Fruit fly (Drosophila melanogaster) whole organism, embryonic: Measurements from ENCODE around the gene mRpL32.

Source experiments
- Bgb ChIP-seq: fragments of 200-800 bp; sonication (Bioruptor generic); IDR thresholded peaks from 2 replicates; pipeline ENCODE4 v1.3.6; 2022; ENCODE audit warnings: missing biosample characterization, missing genetic modification characterization; ENCODE audit not compliant: partially characterized antibody
- CG17802 ChIP-seq: fragments of 200-800 bp; sonication (Bioruptor generic); optimal IDR thresholded peaks from 2 replicates; lab custom pipeline; 2018; ENCODE audit warnings: missing biosample characterization, mild to moderate bottlenecking, missing genetic modification characterization, moderate library complexity
- CG2116 ChIP-seq: fragments of 200-800 bp; sonication (Bioruptor generic); optimal IDR thresholded peaks from 3 replicates; lab custom pipeline; 2018; ENCODE audit warnings: missing biosample characterization, mild to moderate bottlenecking, missing genetic modification characterization
- CG30020 ChIP-seq: fragments of 200-800 bp; optimal IDR thresholded peaks from 2 replicates; lab custom pipeline; 2019; ENCODE audit warnings: missing biosample characterization, mild to moderate bottlenecking, missing genetic modification characterization, moderate library complexity
- CG32767 ChIP-seq: fragments of 200-800 bp; sonication (Bioruptor generic); IDR thresholded peaks from 2 replicates; pipeline ENCODE4 v1.3.6; 2022; ENCODE audit warnings: missing biosample characterization, missing genetic modification characterization
- CG3847 ChIP-seq: fragments of 200-800 bp; sonication (Bioruptor generic); IDR thresholded peaks from 2 replicates; pipeline ENCODE4 v1.3.6; 2022; ENCODE audit warnings: missing biosample characterization, missing genetic modification characterization
- CG5245 ChIP-seq: fragments of 200-800 bp; sonication (Bioruptor generic); optimal IDR thresholded peaks from 3 replicates; lab custom pipeline; 2016; ENCODE audit warnings: missing biosample characterization, missing genetic modification characterization
- CG9215 ChIP-seq: fragments of 200-800 bp; sonication (Bioruptor generic); IDR thresholded peaks from 2 replicates; pipeline ENCODE4 v1.3.6; 2022; ENCODE audit warnings: missing biosample characterization, missing genetic modification characterization
- CG9609 ChIP-seq: fragments of 200-800 bp; sonication (Bioruptor generic); optimal IDR thresholded peaks from 3 replicates; lab custom pipeline; 2016; ENCODE audit warnings: missing biosample characterization, missing genetic modification characterization
- CHES-1-like ChIP-seq: fragments of 200-800 bp; sonication (Bioruptor generic); optimal IDR thresholded peaks from 2 replicates; lab custom pipeline; 2016; ENCODE audit warnings: missing biosample characterization, missing genetic modification characterization
- CTCF ChIP-seq: fragments of 200-800 bp; sonication (Bioruptor generic); optimal IDR thresholded peaks from 2 replicates; lab custom pipeline; 2017; ENCODE audit warnings: missing biosample characterization, mild to moderate bottlenecking, missing genetic modification characterization, moderate library complexity
- CkIIα-i1 ChIP-seq: fragments of 200-800 bp; sonication (Bioruptor generic); IDR thresholded peaks from 2 replicates; pipeline ENCODE4 v1.3.6; 2022; ENCODE audit warnings: missing biosample characterization, missing genetic modification characterization
- D19B ChIP-seq: fragments of 200-800 bp; sonication (Bioruptor generic); optimal IDR thresholded peaks from 2 replicates; lab custom pipeline; 2017; ENCODE audit warnings: missing biosample characterization, mild to moderate bottlenecking, missing genetic modification characterization
- Dad ChIP-seq: fragments of 200-800 bp; sonication (Bioruptor generic); optimal IDR thresholded peaks from 3 replicates; lab custom pipeline; 2016; ENCODE audit warnings: missing biosample characterization, missing genetic modification characterization
- Fer1 ChIP-seq: fragments of 200-800 bp; sonication (Bioruptor generic); optimal IDR thresholded peaks from 2 replicates; lab custom pipeline; 2017; ENCODE audit warnings: missing biosample characterization, mild to moderate bottlenecking, missing genetic modification characterization
- Fer3 ChIP-seq: fragments of 200-800 bp; sonication (Bioruptor generic); optimal IDR thresholded peaks from 2 replicates; lab custom pipeline; 2018; ENCODE audit warnings: missing biosample characterization, mild to moderate bottlenecking, missing genetic modification characterization, moderate library complexity
- H15 ChIP-seq: fragments of 200-800 bp; sonication (Bioruptor generic); IDR thresholded peaks from 3 replicates; pipeline ENCODE4 v1.3.6; 2022; ENCODE audit warnings: missing biosample characterization, missing genetic modification characterization
- Hand ChIP-seq: fragments of 200-800 bp; sonication (Bioruptor generic); optimal IDR thresholded peaks from 2 replicates; lab custom pipeline; 2017; ENCODE audit warnings: mild to moderate bottlenecking, missing biosample characterization, missing genetic modification reagents, missing genetic modification characterization
- Hsf ChIP-seq: fragments of 200-800 bp; sonication (Bioruptor generic); optimal IDR thresholded peaks from 3 replicates; lab custom pipeline; 2016; ENCODE audit warnings: missing biosample characterization, missing genetic modification characterization
- Lhr ChIP-seq: fragments of 200-800 bp; sonication (Bioruptor generic); optimal IDR thresholded peaks from 3 replicates; lab custom pipeline; 2017; ENCODE audit warnings: mild to moderate bottlenecking, missing biosample characterization, missing genetic modification reagents, missing genetic modification characterization
- Lpt ChIP-seq: fragments of >200 bp; optimal IDR thresholded peaks from 2 replicates; lab custom pipeline; 2018; ENCODE audit warnings: missing biosample characterization, missing genetic modification characterization
- MTF-1 ChIP-seq: fragments of 200-800 bp; sonication (Bioruptor generic); optimal IDR thresholded peaks from 2 replicates; lab custom pipeline; 2018; ENCODE audit warnings: missing biosample characterization, mild to moderate bottlenecking, missing genetic modification characterization, borderline replicate concordance
- Meics ChIP-seq: fragments of 200-800 bp; sonication (Bioruptor generic); optimal IDR thresholded peaks from 2 replicates; lab custom pipeline; 2017; ENCODE audit warnings: missing biosample characterization, mild to moderate bottlenecking, missing genetic modification characterization
- NC2β ChIP-seq: fragments of 200-800 bp; sonication (Bioruptor generic); optimal IDR thresholded peaks from 2 replicates; lab custom pipeline; 2016; ENCODE audit warnings: missing biosample characterization, missing genetic modification characterization
- NFAT ChIP-seq: fragments of 200-800 bp; sonication (Bioruptor generic); IDR thresholded peaks from 2 replicates; pipeline ENCODE4 v1.3.6; 2022; ENCODE audit warnings: missing biosample characterization, missing genetic modification characterization
- NK7.1 ChIP-seq: fragments of 200-800 bp; sonication (Bioruptor generic); optimal IDR thresholded peaks from 3 replicates; lab custom pipeline; 2016; ENCODE audit warnings: missing biosample characterization, missing genetic modification characterization
- Neu2 ChIP-seq: fragments of 200-800 bp; sonication (Bioruptor generic); optimal IDR thresholded peaks from 3 replicates; lab custom pipeline; 2016; ENCODE audit warnings: missing biosample characterization, missing genetic modification characterization, borderline replicate concordance
- NfI ChIP-seq: fragments of 200-800 bp; sonication (Bioruptor generic); optimal IDR thresholded peaks from 3 replicates; lab custom pipeline; 2018; ENCODE audit warnings: missing biosample characterization, mild to moderate bottlenecking, missing genetic modification characterization, moderate library complexity
- Spps ChIP-seq: fragments of 200-800 bp; sonication (Bioruptor generic); optimal IDR thresholded peaks from 2 replicates; lab custom pipeline; 2018; ENCODE audit warnings: missing biosample characterization, mild to moderate bottlenecking, missing genetic modification characterization
- Sry-δ ChIP-seq: fragments of 200-800 bp; sonication (Bioruptor generic); optimal IDR thresholded peaks from 2 replicates; lab custom pipeline; 2016; ENCODE audit warnings: missing biosample characterization, missing genetic modification characterization
- Ssrp ChIP-seq: fragments of 200-800 bp; sonication (Bioruptor generic); optimal IDR thresholded peaks from 2 replicates; lab custom pipeline; 2018; ENCODE audit warnings: missing biosample characterization, mild to moderate bottlenecking, missing genetic modification characterization, moderate library complexity
- cwo ChIP-seq: fragments of 200-800 bp; sonication (Bioruptor generic); optimal IDR thresholded peaks from 3 replicates; lab custom pipeline; 2017; ENCODE audit warnings: missing biosample characterization, missing genetic modification characterization, mild to moderate bottlenecking, moderate library complexity, missing genetic modification reagents
- ewg ChIP-seq: fragments of 200-800 bp; sonication (Bioruptor generic); optimal IDR thresholded peaks from 3 replicates; lab custom pipeline; 2017; ENCODE audit warnings: mild to moderate bottlenecking, missing biosample characterization, missing genetic modification reagents, missing genetic modification characterization
- exex ChIP-seq: fragments of 200-800 bp; sonication (Bioruptor generic); optimal IDR thresholded peaks from 4 replicates; lab custom pipeline; 2018; ENCODE audit warnings: missing biosample characterization, mild to moderate bottlenecking, missing genetic modification characterization, moderate library complexity
- gro ChIP-seq: fragments of 200-800 bp; sonication (Bioruptor generic); optimal IDR thresholded peaks from 2 replicates; lab custom pipeline; 2016; ENCODE audit warnings: missing biosample characterization, missing genetic modification characterization
- gt ChIP-seq: fragments of 200-800 bp; sonication (Bioruptor generic); IDR thresholded peaks from 2 replicates; pipeline ENCODE4 v1.3.6; 2022; ENCODE audit warnings: missing biosample characterization, missing genetic modification characterization
- insv ChIP-seq, 2 experiments: fragments of 200-800 bp; sonication (Bioruptor generic); optimal IDR thresholded peaks; 3 replicates each; lab custom pipeline; 2016 to 2018; ENCODE audit warnings: missing biosample characterization in 2 of 2, missing genetic modification characterization in 2 of 2
- jing ChIP-seq: fragments of 200-800 bp; sonication (Bioruptor generic); optimal IDR thresholded peaks from 2 replicates; lab custom pipeline; 2018; ENCODE audit warnings: missing biosample characterization, mild to moderate bottlenecking, missing genetic modification characterization
- lbe ChIP-seq: fragments of 200-800 bp; sonication (Bioruptor generic); optimal IDR thresholded peaks from 2 replicates; lab custom pipeline; 2016; ENCODE audit warnings: missing biosample characterization, mild to moderate bottlenecking, missing genetic modification characterization
- lilli ChIP-seq: fragments of 200-800 bp; sonication (Bioruptor generic); optimal IDR thresholded peaks from 3 replicates; lab custom pipeline; 2016; ENCODE audit warnings: missing biosample characterization, missing genetic modification characterization
- org-1 ChIP-seq: fragments of 200-800 bp; sonication (Bioruptor generic); optimal IDR thresholded peaks from 2 replicates; lab custom pipeline; 2017; ENCODE audit warnings: missing biosample characterization, missing genetic modification characterization
- pan ChIP-seq, 4 experiments: fragments of >200 bp in 3 of 4; fragments of 200-800 bp in 1 of 4; sonication (Bioruptor generic) in 1 of 4; optimal IDR thresholded peaks in 3 of 4; IDR thresholded peaks in 1 of 4; 2 replicates each; pipeline versions ENCODE4 v1.3.6 to Lab custom; 2017 to 2022; ENCODE audit warnings: missing biosample characterization in 2 of 4, missing genetic modification characterization in 2 of 4, mixed read lengths in 1 of 4
- pb ChIP-seq: fragments of 200-800 bp; sonication (Bioruptor generic); optimal IDR thresholded peaks from 3 replicates; lab custom pipeline; 2016; ENCODE audit warnings: missing biosample characterization, missing genetic modification characterization
- sc ChIP-seq, 3 experiments: fragments of >200 bp in 2 of 3; fragments of 200-800 bp in 1 of 3; sonication (Bioruptor generic) in 1 of 3; optimal IDR thresholded peaks; 2 replicates in 2 of 3; 3 replicates in 1 of 3; lab custom pipeline; 2017; ENCODE audit warnings: mild to moderate bottlenecking in 1 of 3, missing biosample characterization in 1 of 3, missing genetic modification characterization in 1 of 3, missing genetic modification reagents in 1 of 3
- stwl ChIP-seq: fragments of 200-800 bp; sonication (Bioruptor generic); optimal IDR thresholded peaks from 3 replicates; lab custom pipeline; 2018; ENCODE audit warnings: missing biosample characterization, mild to moderate bottlenecking, missing genetic modification characterization, moderate library complexity
- tio ChIP-seq: fragments of 200-800 bp; sonication (Bioruptor generic); optimal IDR thresholded peaks from 2 replicates; lab custom pipeline; 2017; ENCODE audit warnings: missing biosample characterization, missing genetic modification characterization, inconsistent platforms
- tx ChIP-seq: fragments of 200-800 bp; sonication (Bioruptor generic); optimal IDR thresholded peaks from 2 replicates; lab custom pipeline; 2016; ENCODE audit warnings: missing biosample characterization, missing genetic modification characterization
- unpg ChIP-seq: fragments of 200-800 bp; sonication (Bioruptor generic); optimal IDR thresholded peaks from 3 replicates; lab custom pipeline; 2018; ENCODE audit warnings: missing biosample characterization, mild to moderate bottlenecking, missing genetic modification characterization, moderate library complexity
- vvl ChIP-seq: fragments of 200-800 bp; sonication (Bioruptor generic); IDR thresholded peaks from 2 replicates; pipeline ENCODE4 v1.3.6; 2022; ENCODE audit warnings: missing biosample characterization, missing genetic modification characterization
- zfh2 ChIP-seq: fragments of 200-800 bp; sonication (Bioruptor generic); optimal IDR thresholded peaks from 2 replicates; lab custom pipeline; 2016; ENCODE audit warnings: missing biosample characterization, missing genetic modification characterization

Gene mRpL32

DNA sequence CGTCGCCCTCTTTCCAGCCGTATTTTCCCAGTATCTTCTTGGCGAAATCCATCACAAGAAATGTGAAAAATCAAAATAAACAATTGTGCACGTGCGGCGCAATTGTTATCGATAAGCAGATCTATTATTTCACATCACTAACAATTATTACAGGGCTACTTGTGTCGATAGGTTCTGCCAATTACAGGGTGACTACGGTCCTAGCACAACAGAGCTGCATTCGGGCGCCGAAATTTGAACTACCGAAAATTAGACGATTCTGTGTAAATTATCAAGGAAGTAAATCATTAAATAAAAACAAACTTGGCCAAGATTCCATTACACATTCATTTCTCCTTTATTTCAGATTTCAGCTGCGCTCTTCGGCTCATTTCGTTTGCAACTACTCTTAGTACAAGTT is 36.8 kb upstream of the mRpL32 start, which contains the start of gene CG15561 (continued):
- no peak for TF ChIP-seq NFAT (GFP tag; lab: Robert Waterston, UW)
- peak; percentile 55 for TF ChIP-seq Dad
- peak; percentile 81 for TF ChIP-seq stwl (tag; lab: Kevin White, UChicago)
- TF ChIP-seq jing (GFP tag; lab: Kevin White, UChicago), result no peak
- TF ChIP-seq pan (optimal IDR thresholded peaks at IDR 0.05; lab: Kevin White, UChicago), result no peak
- no peak for TF ChIP-seq pan (GFP tag; optimal IDR thresholded peaks at IDR 0.05 in 1 of 2, IDR thresholded peaks at IDR 0.05 in 1 of 2)
- TF ChIP-seq CTCF (GFP tag; lab: Kevin White, UChicago), result peak; percentile 48
- peak; percentile 32 for TF ChIP-seq CG17802 (tag; lab: Kevin White, UChicago)
- TF ChIP-seq NC2β (GFP tag; lab: Kevin White, UChicago), result peak; percentile 44
- TF ChIP-seq Meics (GFP tag; lab: Kevin White, UChicago), result peak; percentile 47
- TF ChIP-seq ewg, result peak; percentile 20
- TF ChIP-seq lilli (GFP tag; lab: Kevin White, UChicago), result peak; percentile 61
- TF ChIP-seq pb (GFP tag; lab: Kevin White, UChicago), result peak; percentile 48
- TF ChIP-seq Fer1, result peak; percentile 56
- no peak for TF ChIP-seq H15 (GFP tag; lab: Robert Waterston, UW)
- TF ChIP-seq cwo (GFP tag; lab: Kevin White, UChicago), result peak; percentile 95
- no peak for TF ChIP-seq CG9215 (GFP tag; lab: Robert Waterston, UW)
- no peak for TF ChIP-seq vvl (GFP tag; lab: Robert Waterston, UW)
- TF ChIP-seq CHES-1-like (GFP tag; lab: Kevin White, UChicago), result peak; percentile 72
- TF ChIP-seq sc (optimal IDR thresholded peaks at IDR 0.05; lab: Kevin White, UChicago), result no peak
- peak; percentile 25 for TF ChIP-seq sc (GFP tag; optimal IDR thresholded peaks at IDR 0.05; lab: Kevin White, UChicago)
- TF ChIP-seq MTF-1 (GFP tag; lab: Kevin White, UChicago), result peak; percentile 69
- peak; percentile 20 for TF ChIP-seq tx (GFP tag; lab: Kevin White, UChicago)
- peak; percentile 21 for TF ChIP-seq NK7.1 (GFP tag; lab: Kevin White, UChicago)
- peak; percentile 2 for TF ChIP-seq Ssrp (tag; lab: Kevin White, UChicago)
- peak; percentile 7 for TF ChIP-seq org-1 (GFP tag; lab: Kevin White, UChicago)
- peak; percentile 3 for TF ChIP-seq CG5245
- TF ChIP-seq NfI (GFP tag; lab: Kevin White, UChicago), result peak; percentile 77
- TF ChIP-seq Spps (tag; lab: Kevin White, UChicago), result peak; percentile 15
- peak; percentile 30 for TF ChIP-seq Hsf (GFP tag; lab: Kevin White, UChicago)
- no peak for TF ChIP-seq Bgb (GFP tag; lab: Robert Waterston, UW)
- TF ChIP-seq CG32767 (GFP tag; lab: Robert Waterston, UW), result no peak
- no peak for TF ChIP-seq lbe
- TF ChIP-seq zfh2 (GFP tag; lab: Kevin White, UChicago), result peak; percentile 35
- TF ChIP-seq CkIIα-i1 (GFP tag; lab: Robert Waterston, UW), result no peak
- TF ChIP-seq gro, result peak; percentile 87
- TF ChIP-seq CG9609 (GFP tag; lab: Kevin White, UChicago), result peak; percentile 48
- TF ChIP-seq Neu2 (GFP tag; lab: Kevin White, UChicago), result no peak
- TF ChIP-seq Lhr (GFP tag; lab: Kevin White, UChicago), result peak; percentile 45
- TF ChIP-seq CG2116, result peak; percentile 99
- TF ChIP-seq insv (GFP tag; optimal IDR thresholded peaks at IDR 0.05; lab: Kevin White, UChicago), result peak in 1 of 2 experiments; percentile 31
- TF ChIP-seq exex (tag; lab: Kevin White, UChicago), result no peak
- TF ChIP-seq tio (GFP tag; lab: Kevin White, UChicago), result no peak
- TF ChIP-seq Fer3 (tag; lab: Kevin White, UChicago), result peak; percentile 55
- TF ChIP-seq D19B (GFP tag; lab: Kevin White, UChicago), result peak; percentile 7
- TF ChIP-seq Sry-δ (GFP tag; lab: Kevin White, UChicago), result peak; percentile 96
- TF ChIP-seq CG30020, result peak; percentile 64
- TF ChIP-seq unpg (GFP tag; lab: Kevin White, UChicago), result no peak
- TF ChIP-seq Lpt (GFP tag; lab: Kevin White, UChicago), result no peak
- no peak for TF ChIP-seq gt (GFP tag; lab: Robert Waterston, UW)
- TF ChIP-seq CG3847 (GFP tag; lab: Robert Waterston, UW), result no peak
- no peak for TF ChIP-seq Hand (GFP tag; lab: Kevin White, UChicago)
